Worm (Caenorhabditis elegans): Measurements from ENCODE around the gene Y59E9AL.8.

Gene Y59E9AL.8

ce11 chrIV:5183755-5184166 lies 40.4 kb downstream of the Y59E9AL.8 start, which contains the start of gene W03F8.4:
Gene W03F8.4 (plus strand): TSS chrIV:5184123.
- peak; percentile 12 for TF ChIP-seq unc-39 (tag; optimal IDR thresholded peaks at IDR 0.05)
- peak; percentile 75 for TF ChIP-seq drap-1 (GFP tag; optimal IDR thresholded peaks at IDR 0.05)
- peak; percentile 68 for TF ChIP-seq mls-2 (tag; optimal IDR thresholded peaks at IDR 0.05)
- TF ChIP-seq ceh-83 (GFP tag; optimal IDR thresholded peaks at IDR 0.05): peak; percentile 89
- TF ChIP-seq nhr-2 (tag; optimal IDR thresholded peaks at IDR 0.05): no peak
- TF ChIP-seq sem-2 (GFP tag; optimal IDR thresholded peaks at IDR 0.05): peak; percentile 45
- peak; percentile 93 for TF ChIP-seq mep-1 (tag; optimal IDR thresholded peaks at IDR 0.05)
- TF ChIP-seq lin-32 (GFP tag; optimal IDR thresholded peaks at IDR 0.05): no peak
- peak; percentile 4 for TF ChIP-seq mab-5 (tag; optimal IDR thresholded peaks at IDR 0.05)
- TF ChIP-seq lsy-2 (tag; optimal IDR thresholded peaks at IDR 0.05): peak; percentile 86
- peak; percentile 68 for TF ChIP-seq tbx-8 (GFP tag; optimal IDR thresholded peaks at IDR 0.05)
- peak; percentile 96 for TF ChIP-seq blmp-1 (tag; optimal IDR thresholded peaks at IDR 0.05)
- TF ChIP-seq nhr-237 (tag; optimal IDR thresholded peaks at IDR 0.05): peak; percentile 87
- TF ChIP-seq unc-62 (GFP tag; optimal IDR thresholded peaks at IDR 0.05): peak; percentile 51
- TF ChIP-seq ztf-11 (tag; optimal IDR thresholded peaks at IDR 0.05): peak; percentile 13
- peak; percentile 79 for TF ChIP-seq sptf-1 (tag; optimal IDR thresholded peaks at IDR 0.05)
- peak; percentile 61 for TF ChIP-seq M03D4.4 (tag; optimal IDR thresholded peaks at IDR 0.05)
- peak; percentile 62 for TF ChIP-seq ces-1 (GFP tag; optimal IDR thresholded peaks at IDR 0.05)
- no peak for TF ChIP-seq flh-1 (GFP tag; optimal IDR thresholded peaks at IDR 0.05)
- no peak for TF ChIP-seq nhr-12 (tag; optimal IDR thresholded peaks at IDR 0.05)
- peak; percentile 50 for TF ChIP-seq cnd-1 (tag; optimal IDR thresholded peaks at IDR 0.05)
- no peak for TF ChIP-seq nhr-28 (tag; optimal IDR thresholded peaks at IDR 0.05)
- no peak for TF ChIP-seq snpc-4 (tag; optimal IDR thresholded peaks at IDR 0.05)
- TF ChIP-seq elt-3 (tag; optimal IDR thresholded peaks at IDR 0.05): no peak
- peak; percentile 87 for TF ChIP-seq unc-120 (tag; optimal IDR thresholded peaks at IDR 0.05; ENCODE audit: poor library complexity, severe bottlenecking)
- peak; percentile 64 for TF ChIP-seq ceh-39 (tag; optimal IDR thresholded peaks at IDR 0.05)
- no peak for TF ChIP-seq zip-8 (tag; optimal IDR thresholded peaks at IDR 0.05)
- peak; percentile 45 for TF ChIP-seq ceh-43 (GFP tag; optimal IDR thresholded peaks at IDR 0.05)
- TF ChIP-seq bed-3 (GFP tag; optimal IDR thresholded peaks at IDR 0.05): peak; percentile 24
- TF ChIP-seq hlh-1 (tag; optimal IDR thresholded peaks at IDR 0.05): peak; percentile 28
- no peak for TF ChIP-seq elt-1 (tag; optimal IDR thresholded peaks at IDR 0.05; ENCODE audit: borderline replicate concordance, insufficient read depth)
- TF ChIP-seq pha-4 (tag; optimal IDR thresholded peaks at IDR 0.05): peak; percentile 91
- peak; percentile 46 for TF ChIP-seq ham-2 (GFP tag; optimal IDR thresholded peaks at IDR 0.05)
- TF ChIP-seq lin-13 (tag; optimal IDR thresholded peaks at IDR 0.05): peak; percentile 94
- TF ChIP-seq nhr-76 (tag; optimal IDR thresholded peaks at IDR 0.05): no peak
